Worm (Caenorhabditis elegans) whole organism, L1 larva: ENCODE results near the gene smc-3.
A peak's percentile ranks its signal among the peaks of the same experiment; 100 is the strongest.

Source experiments
- C16A3.4 ChIP-seq: fragments of 150-350 bp; optimal IDR thresholded peaks from 2 replicates; lab custom pipeline; 2014; ENCODE audit warnings: missing biosample characterization, missing genetic modification characterization
- blmp-1 ChIP-seq: fragments of 150-350 bp; optimal IDR thresholded peaks from 2 replicates; lab custom pipeline; 2014; ENCODE audit warnings: missing biosample characterization, missing genetic modification characterization
- ceh-63 ChIP-seq: fragments of 200-800 bp; sonication (Bioruptor generic); optimal IDR thresholded peaks from 2 replicates; lab custom pipeline; 2018; ENCODE audit warnings: mild to moderate bottlenecking, missing genetic modification characterization, missing compliant biosample characterization
- ces-1 ChIP-seq: fragments of 150-350 bp; optimal IDR thresholded peaks from 2 replicates; lab custom pipeline; 2014; ENCODE audit warnings: missing biosample characterization, missing genetic modification reagents, missing genetic modification characterization
- dpl-1 ChIP-seq, 3 experiments: fragments of 150-350 bp in 2 of 3; sonication (generic microtip) in 1 of 3; optimal IDR thresholded peaks; 2 replicates each; lab custom pipeline; 2014 to 2017; ENCODE audit warnings: missing biosample characterization in 3 of 3, missing genetic modification characterization in 3 of 3, missing genetic modification reagents in 3 of 3
- dsc-1 ChIP-seq: sonication (generic microtip); optimal IDR thresholded peaks from 2 replicates; lab custom pipeline; 2016; ENCODE audit warnings: mild to moderate bottlenecking, missing genetic modification characterization, missing compliant biosample characterization
- efl-1 ChIP-seq, 4 experiments: fragments of 150-350 bp; optimal IDR thresholded peaks in 3 of 4; peaks in 1 of 4; 1 replicate in 1 of 4; 2 replicates in 3 of 4; lab custom pipeline; 2014; ENCODE audit warnings: missing biosample characterization in 2 of 4, missing genetic modification characterization in 2 of 4, missing genetic modification reagents in 2 of 4
- egl-13 ChIP-seq: sonication (generic microtip); optimal IDR thresholded peaks from 2 replicates; lab custom pipeline; 2016; ENCODE audit warnings: missing genotype, missing genetic modification reagents, missing genetic modification characterization, missing compliant biosample characterization
- elt-3 ChIP-seq, 6 experiments: fragments of 150-350 bp in 1 of 6; sonication (generic microtip); optimal IDR thresholded peaks; 2 replicates each; lab custom pipeline; 2017 to 2018; ENCODE audit warnings: missing biosample characterization in 6 of 6, missing genetic modification characterization in 6 of 6, inconsistent platforms in 1 of 6
- fkh-4 ChIP-seq: sonication (generic microtip); optimal IDR thresholded peaks from 2 replicates; lab custom pipeline; 2016; ENCODE audit warnings: missing compliant biosample characterization, missing genetic modification characterization, borderline replicate concordance
- fkh-8 ChIP-seq: sonication (generic microtip); optimal IDR thresholded peaks from 2 replicates; lab custom pipeline; 2016; ENCODE audit warnings: mild to moderate bottlenecking, missing genetic modification characterization, missing compliant biosample characterization
- grh-1 ChIP-seq: fragments of 200-800 bp; sonication (Bioruptor generic); IDR thresholded peaks from 2 replicates; pipeline ENCODE4 v1.3.6; 2022; ENCODE audit warnings: missing genetic modification reagents, missing genetic modification characterization, missing compliant biosample characterization
- hpl-2 ChIP-seq: fragments of 150-350 bp; optimal IDR thresholded peaks from 2 replicates; lab custom pipeline; 2014; ENCODE audit warnings: missing biosample characterization, missing genetic modification reagents, missing genetic modification characterization
- irx-1 ChIP-seq: sonication (generic microtip); optimal IDR thresholded peaks from 2 replicates; lab custom pipeline; 2016; ENCODE audit warnings: missing genetic modification characterization, missing compliant biosample characterization
- lin-14 ChIP-seq: fragments of 200-800 bp; sonication (Bioruptor generic); optimal IDR thresholded peaks from 2 replicates; lab custom pipeline; 2018; ENCODE audit warnings: mild to moderate bottlenecking, missing genetic modification characterization, moderate library complexity, missing compliant biosample characterization
- lin-35 ChIP-seq, 2 experiments: fragments of 150-350 bp; optimal IDR thresholded peaks; 2 replicates each; lab custom pipeline; 2014; ENCODE audit warnings: missing biosample characterization in 2 of 2, missing genetic modification characterization in 2 of 2, missing genetic modification reagents in 2 of 2
- lir-3 ChIP-seq: sonication (generic microtip); optimal IDR thresholded peaks from 2 replicates; lab custom pipeline; 2016; ENCODE audit warnings: mild to moderate bottlenecking, missing genetic modification characterization, moderate library complexity, missing compliant biosample characterization; ENCODE audit not compliant: poor library complexity
- lsy-2 ChIP-seq, 2 experiments: fragments of 150-350 bp; optimal IDR thresholded peaks; 2 replicates each; lab custom pipeline; 2014; ENCODE audit warnings: missing biosample characterization in 2 of 2, missing genetic modification characterization in 2 of 2
- mep-1 ChIP-seq: fragments of 150-350 bp; optimal IDR thresholded peaks from 2 replicates; lab custom pipeline; 2014; ENCODE audit warnings: missing biosample characterization, missing genetic modification characterization
- nhr-19 ChIP-seq: fragments of 200-800 bp; sonication (Bioruptor generic); conservative IDR thresholded peaks from 2 replicates; pipeline ENCODE4 v1.3.6; 2022; ENCODE audit warnings: missing genetic modification characterization, missing compliant biosample characterization
- nhr-20 ChIP-seq: sonication (generic microtip); optimal IDR thresholded peaks from 2 replicates; lab custom pipeline; 2016; ENCODE audit warnings: mild to moderate bottlenecking, missing genetic modification characterization, missing compliant biosample characterization
- nhr-47 ChIP-seq: sonication (generic microtip); optimal IDR thresholded peaks from 2 replicates; lab custom pipeline; 2016; ENCODE audit warnings: mild to moderate bottlenecking, missing genetic modification characterization, moderate library complexity, missing compliant biosample characterization
- nhr-71 ChIP-seq: sonication (generic microtip); optimal IDR thresholded peaks from 2 replicates; lab custom pipeline; 2016; ENCODE audit warnings: mild to moderate bottlenecking, missing genetic modification characterization, moderate library complexity, missing compliant biosample characterization
- nhr-77 ChIP-seq: fragments of 150-350 bp; optimal IDR thresholded peaks from 2 replicates; lab custom pipeline; 2014; ENCODE audit warnings: missing biosample characterization, missing genetic modification characterization
- nhr-84 ChIP-seq: sonication (generic microtip); optimal IDR thresholded peaks from 2 replicates; lab custom pipeline; 2017; ENCODE audit warnings: missing biosample characterization, missing genetic modification characterization
- nhr-90 ChIP-seq: sonication (generic microtip); optimal IDR thresholded peaks from 2 replicates; lab custom pipeline; 2016; ENCODE audit warnings: mild to moderate bottlenecking, missing genetic modification characterization, missing compliant biosample characterization; ENCODE audit not compliant: poor library complexity
- pag-3 ChIP-seq: sonication (generic microtip); optimal IDR thresholded peaks from 2 replicates; lab custom pipeline; 2017; ENCODE audit warnings: missing genetic modification characterization, mild to moderate bottlenecking, missing compliant biosample characterization, antibody characterized with exemption, borderline replicate concordance; ENCODE audit not compliant: insufficient read depth
- rnt-1 ChIP-seq: sonication (generic microtip); optimal IDR thresholded peaks from 2 replicates; lab custom pipeline; 2016; ENCODE audit warnings: mild to moderate bottlenecking, missing genetic modification characterization, moderate library complexity, missing compliant biosample characterization
- skn-1 ChIP-seq: fragments of 150-350 bp; optimal IDR thresholded peaks from 2 replicates; lab custom pipeline; 2014; ENCODE audit warnings: missing biosample characterization, missing genetic modification characterization
- snu-23 ChIP-seq: sonication (generic microtip); optimal IDR thresholded peaks from 2 replicates; lab custom pipeline; 2016; ENCODE audit warnings: missing genetic modification characterization, missing compliant biosample characterization
- tbx-2 ChIP-seq: sonication (generic microtip); optimal IDR thresholded peaks from 2 replicates; lab custom pipeline; 2016; ENCODE audit warnings: missing genetic modification characterization, missing compliant biosample characterization
- vab-15 ChIP-seq: sonication (generic microtip); optimal IDR thresholded peaks from 2 replicates; lab custom pipeline; 2017; ENCODE audit warnings: missing genotype, mild to moderate bottlenecking, missing genetic modification characterization, missing compliant biosample characterization
- xbp-1 ChIP-seq: sonication (generic microtip); optimal IDR thresholded peaks from 2 replicates; lab custom pipeline; 2016; ENCODE audit warnings: missing genetic modification characterization, missing compliant biosample characterization
- ztf-4 ChIP-seq: fragments of 150-350 bp; optimal IDR thresholded peaks from 2 replicates; lab custom pipeline; 2014; ENCODE audit warnings: missing biosample characterization, missing genetic modification characterization

The smc-3 gene

ce11 chrIII:11352840-11353239 lies 62.1 kb downstream of the smc-3 start (continued):
- TF ChIP-seq tbx-2 (tag; lab: Kevin White, UChicago), result no peak
- TF ChIP-seq, all 84 proteins: peak for 19

ce11 chrIII:11353499-11353898 lies 62.8 kb downstream of the smc-3 start:
- TF ChIP-seq pag-3, result no peak
- peak in 1 of 2 experiments; percentile 20 for TF ChIP-seq lsy-2 (tag; optimal IDR thresholded peaks at IDR 0.05; lab: Kevin White, UChicago)
- no peak for TF ChIP-seq mep-1 (tag; lab: Kevin White, UChicago)
- no peak for TF ChIP-seq ceh-63 (GFP tag; lab: Kevin White, UChicago)
- TF ChIP-seq nhr-84 (tag; lab: Kevin White, UChicago), result no peak
- peak; percentile 28 for TF ChIP-seq snu-23 (GFP tag; lab: Kevin White, UChicago)
- TF ChIP-seq xbp-1 (tag; lab: Kevin White, UChicago), result peak; percentile 18
- TF ChIP-seq nhr-71, result peak; percentile 47
- no peak for TF ChIP-seq ztf-4 (tag; lab: Kevin White, UChicago)
- TF ChIP-seq ces-1 (GFP tag; lab: Kevin White, UChicago), result no peak
- TF ChIP-seq nhr-77 (tag; lab: Kevin White, UChicago), result no peak
- TF ChIP-seq dsc-1 (tag; lab: Kevin White, UChicago), result peak; percentile 19
- peak; percentile 17 for TF ChIP-seq C16A3.4 (tag; lab: Kevin White, UChicago)
- peak; percentile 4 for TF ChIP-seq tbx-2 (tag; lab: Kevin White, UChicago)
- TF ChIP-seq lir-3 (tag; lab: Kevin White, UChicago), result no peak
- peak; percentile 19 for TF ChIP-seq skn-1
- TF ChIP-seq blmp-1 (tag; lab: Kevin White, UChicago), result no peak
- TF ChIP-seq irx-1, result peak; percentile 16
- peak; percentile 83 for TF ChIP-seq rnt-1 (tag; lab: Kevin White, UChicago)
- peak in 1 of 3 experiments; percentile 33 for TF ChIP-seq dpl-1 (GFP tag; optimal IDR thresholded peaks at IDR 0.05; lab: Kevin White, UChicago)
- TF ChIP-seq lin-35 (GFP tag; optimal IDR thresholded peaks at IDR 0.05; lab: Kevin White, UChicago), result peak in 1 of 2 experiments; percentile 44
- peak; percentile 22; the same call in 1 of the 2 replicates for TF ChIP-seq nhr-19 (GFP tag; lab: Robert Waterston, UW)
- TF ChIP-seq hpl-2 (GFP tag; lab: Kevin White, UChicago), result peak; percentile 11
- no peak for TF ChIP-seq egl-13 (tag; lab: Kevin White, UChicago)
- TF ChIP-seq elt-3 (tag; optimal IDR thresholded peaks at IDR 0.05; lab: Kevin White, UChicago), result no peak
- peak; percentile 30 for TF ChIP-seq nhr-90 (tag; lab: Kevin White, UChicago)
- TF ChIP-seq vab-15, result no peak
- peak; percentile 26 for TF ChIP-seq nhr-20
- TF ChIP-seq lin-14 (GFP tag; lab: Kevin White, UChicago), result peak; percentile 65
- peak; percentile 34 for TF ChIP-seq nhr-47
- peak in 1 of 2 experiments; percentile 35 for TF ChIP-seq efl-1 (optimal IDR thresholded peaks at IDR 0.05; lab: Kevin White, UChicago)
- peak in 1 of 2 experiments; percentile 83 for TF ChIP-seq efl-1 (GFP tag; optimal IDR thresholded peaks at IDR 0.05 in 1 of 2; lab: Kevin White, UChicago)
- TF ChIP-seq grh-1 (GFP tag; lab: Robert Waterston, UW), result no peak
- TF ChIP-seq fkh-4, result no peak
- peak; percentile 20 for TF ChIP-seq fkh-8 (tag; lab: Kevin White, UChicago)
- TF ChIP-seq, all 84 proteins: peak for 20
